Comparison of ENCODE assay signal across 3 worm cellular contexts in the genomic region with DNA sequence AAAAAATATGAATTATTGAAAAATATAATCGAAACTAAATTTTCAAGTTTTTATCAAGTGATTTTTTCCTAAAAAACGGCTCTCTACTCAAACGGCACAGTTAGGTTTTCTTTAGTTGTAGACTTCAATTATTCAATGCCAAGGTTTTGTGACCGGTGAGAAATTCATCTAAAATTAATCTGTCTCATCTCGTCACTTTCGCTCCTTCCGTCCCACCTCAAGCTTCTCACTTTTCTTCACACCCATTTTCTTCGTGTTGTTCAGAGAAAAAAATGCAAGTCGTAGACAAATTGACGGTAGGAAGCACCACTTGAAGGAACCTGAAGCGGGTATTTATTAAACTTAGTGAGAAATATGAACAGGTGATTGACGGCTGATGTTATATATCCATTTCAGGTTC.
TF ChIP-seq lines count a peak whose summit lies in the region.

No protein-coding gene starts in this region.

TF ChIP-seq in whole organism, L1 larva, 84 proteins besides CTCF, POLR2A, EP300 and RAD21:
- no peak for TF ChIP-seq nhr-84 (tag; optimal IDR thresholded peaks at IDR 0.05; lab: Kevin White, UChicago)
- TF ChIP-seq blmp-1 (tag; optimal IDR thresholded peaks at IDR 0.05; lab: Kevin White, UChicago), result peak; percentile 88
TF ChIP-seq in whole organism, L1 larva: peak in this region for 1.

TF ChIP-seq in whole organism, L2 larva, 48 proteins besides CTCF, POLR2A, EP300 and RAD21:
- TF ChIP-seq nhr-237 (tag; optimal IDR thresholded peaks at IDR 0.05; lab: Kevin White, UChicago), result no peak
- peak; percentile 66 for TF ChIP-seq blmp-1 (tag; optimal IDR thresholded peaks at IDR 0.05; lab: Kevin White, UChicago; ENCODE audit: insufficient read depth)
- TF ChIP-seq fos-1 (tag; optimal IDR thresholded peaks at IDR 0.05; lab: Kevin White, UChicago), result no peak
- no peak for TF ChIP-seq sma-9 (GFP tag; optimal IDR thresholded peaks at IDR 0.05; lab: Kevin White, UChicago)
- no peak for TF ChIP-seq sma-9 (tag; optimal IDR thresholded peaks at IDR 0.05; lab: Kevin White, UChicago)
- TF ChIP-seq alr-1 (tag; optimal IDR thresholded peaks at IDR 0.05; lab: Kevin White, UChicago), result no peak
- TF ChIP-seq mdl-1 (tag; optimal IDR thresholded peaks at IDR 0.05; lab: Kevin White, UChicago), result no peak
- no peak for TF ChIP-seq ceh-16 (tag; optimal IDR thresholded peaks at IDR 0.05; lab: Kevin White, UChicago)
- no peak for TF ChIP-seq ama-1 (optimal IDR thresholded peaks at IDR 0.05; lab: Kevin White, UChicago)

TF ChIP-seq in whole organism, L3 larva, 47 proteins besides CTCF, POLR2A, EP300 and RAD21:
- no peak for TF ChIP-seq zag-1 (tag; optimal IDR thresholded peaks at IDR 0.05; lab: Kevin White, UChicago)
- TF ChIP-seq unc-39 (tag; optimal IDR thresholded peaks at IDR 0.05; lab: Kevin White, UChicago), result no peak
- no peak for TF ChIP-seq lsy-12 (tag; optimal IDR thresholded peaks at IDR 0.05; lab: Kevin White, UChicago)
- peak; percentile 48 for TF ChIP-seq nhr-25 (tag; optimal IDR thresholded peaks at IDR 0.05; lab: Kevin White, UChicago)
- TF ChIP-seq mdl-1 (tag; optimal IDR thresholded peaks at IDR 0.05; lab: Kevin White, UChicago), result no peak
